Fruit fly (Drosophila melanogaster) whole organism, embryonic: Measurements from ENCODE around the gene ato.

ENCODE experiments used
- Atf6 ChIP-seq: fragments of 200-800 bp; sonication (Bioruptor generic); IDR thresholded peaks from 2 replicates; pipeline ENCODE4 v1.3.6; 2022; ENCODE audit warnings: missing biosample characterization, missing genetic modification characterization
- Awh ChIP-seq: fragments of 200-800 bp; sonication (Bioruptor generic); IDR thresholded peaks from 2 replicates; pipeline ENCODE4, ENCODE4 v1.3.6; 2022; ENCODE audit warnings: missing biosample characterization, missing genetic modification characterization
- Bgb ChIP-seq: fragments of 200-800 bp; sonication (Bioruptor generic); IDR thresholded peaks from 2 replicates; pipeline ENCODE4 v1.3.6; 2022; ENCODE audit warnings: missing biosample characterization, missing genetic modification characterization; ENCODE audit not compliant: partially characterized antibody
- CG13287 ChIP-seq: fragments of 200-800 bp; sonication (Bioruptor generic); IDR thresholded peaks from 2 replicates; pipeline ENCODE4 v1.3.6; 2022; ENCODE audit warnings: missing biosample characterization, missing genetic modification characterization; ENCODE audit not compliant: partially characterized antibody
- CG14860 ChIP-seq: fragments of 200-800 bp; sonication (Bioruptor generic); IDR thresholded peaks from 3 replicates; pipeline ENCODE4 v1.3.6; 2022; ENCODE audit warnings: missing biosample characterization, missing genetic modification characterization; ENCODE audit not compliant: partially characterized antibody
- CG15601 ChIP-seq: fragments of 200-800 bp; sonication (Bioruptor generic); optimal IDR thresholded peaks from 3 replicates; lab custom pipeline; 2019; ENCODE audit warnings: missing biosample characterization, mild to moderate bottlenecking, missing genetic modification characterization, moderate library complexity
- CG1647 ChIP-seq: fragments of 200-800 bp; sonication (Bioruptor generic); optimal IDR thresholded peaks from 3 replicates; lab custom pipeline; 2016; ENCODE audit warnings: missing biosample characterization, missing genetic modification characterization
- CG16813 ChIP-seq: fragments of 200-800 bp; sonication (Bioruptor generic); IDR thresholded peaks from 3 replicates; pipeline ENCODE4 v1.3.6; 2022; ENCODE audit warnings: missing biosample characterization, missing genetic modification characterization; ENCODE audit not compliant: partially characterized antibody
- CG2199 ChIP-seq: fragments of 200-800 bp; sonication (Bioruptor generic); IDR thresholded peaks from 3 replicates; pipeline ENCODE4 v1.3.6; 2022; ENCODE audit warnings: missing biosample characterization, missing genetic modification characterization
- CG33213 ChIP-seq: fragments of 200-800 bp; sonication (Bioruptor generic); optimal IDR thresholded peaks from 3 replicates; lab custom pipeline; 2016; ENCODE audit warnings: missing biosample characterization, missing genetic modification characterization
- CG34224 ChIP-seq: fragments of 200-800 bp; sonication (Bioruptor generic); IDR thresholded peaks from 3 replicates; pipeline ENCODE4 v1.3.6; 2022; ENCODE audit warnings: missing biosample characterization, missing genetic modification characterization; ENCODE audit not compliant: partially characterized antibody
- CG7786 ChIP-seq: fragments of 200-800 bp; sonication (Bioruptor generic); optimal IDR thresholded peaks from 2 replicates; lab custom pipeline; 2016; ENCODE audit warnings: missing biosample characterization, missing genetic modification characterization
- CG7963 ChIP-seq: fragments of 200-800 bp; sonication (Bioruptor generic); IDR thresholded peaks from 3 replicates; pipeline ENCODE4 v1.3.6; 2022; ENCODE audit warnings: missing biosample characterization, missing genetic modification characterization; ENCODE audit not compliant: partially characterized antibody
- D ChIP-seq, 2 experiments: fragments of 200-800 bp in 1 of 2; fragments of >200 bp in 1 of 2; sonication (Bioruptor generic) in 1 of 2; optimal IDR thresholded peaks; 2 replicates in 1 of 2; 3 replicates in 1 of 2; lab custom pipeline; 2017; ENCODE audit warnings: mild to moderate bottlenecking in 1 of 2, missing biosample characterization in 1 of 2, missing genetic modification characterization in 1 of 2, missing genetic modification reagents in 1 of 2
- Dll ChIP-seq: fragments of 200-800 bp; sonication (Bioruptor generic); IDR thresholded peaks from 4 replicates; pipeline ENCODE4 v1.3.6; 2022; ENCODE audit warnings: missing biosample characterization, missing genetic modification characterization; ENCODE audit not compliant: partially characterized antibody
- Dref ChIP-seq: fragments of 200-800 bp; sonication (Bioruptor generic); IDR thresholded peaks from 2 replicates; pipeline ENCODE4 v1.3.6; 2022; ENCODE audit warnings: missing biosample characterization, missing genetic modification characterization
- E2f2 ChIP-seq: fragments of 200-800 bp; sonication (Bioruptor generic); IDR thresholded peaks from 2 replicates; pipeline ENCODE4 v1.3.6; 2022; ENCODE audit warnings: missing biosample characterization, missing genetic modification characterization
- Ets65A ChIP-seq: fragments of 200-800 bp; sonication (Bioruptor generic); peaks from one replicate; lab custom pipeline; 2016; ENCODE audit warnings: missing biosample characterization, missing genetic modification characterization
- HLHmδ ChIP-seq: fragments of 200-800 bp; sonication (Bioruptor generic); optimal IDR thresholded peaks from 2 replicates; lab custom pipeline; 2018; ENCODE audit warnings: missing biosample characterization, mild to moderate bottlenecking, missing genetic modification characterization, moderate library complexity
- Med ChIP-seq: fragments of 200-800 bp; sonication (Bioruptor generic); peaks from one replicate; lab custom pipeline; 2016; ENCODE audit warnings: missing biosample characterization, missing genetic modification characterization, mild to moderate bottlenecking, inconsistent platforms, moderate library complexity
- Poxn ChIP-seq: fragments of 200-800 bp; sonication (Bioruptor generic); IDR thresholded peaks from 2 replicates; pipeline ENCODE4 v1.3.6; 2022; ENCODE audit warnings: missing biosample characterization, missing genetic modification characterization
- Scr ChIP-seq: fragments of 200-800 bp; sonication (Bioruptor generic); IDR thresholded peaks from 2 replicates; pipeline ENCODE4 v1.3.6; 2022; ENCODE audit warnings: missing biosample characterization, missing genetic modification characterization; ENCODE audit not compliant: partially characterized antibody
- Sry-β ChIP-seq: fragments of 200-800 bp; sonication (Bioruptor generic); optimal IDR thresholded peaks from 2 replicates; lab custom pipeline; 2018; ENCODE audit warnings: missing biosample characterization, mild to moderate bottlenecking, missing genetic modification characterization, moderate library complexity
- Stat92E ChIP-seq, 3 experiments: fragments of >200 bp in 2 of 3; fragments of 200-800 bp in 1 of 3; sonication (Bioruptor generic) in 1 of 3; optimal IDR thresholded peaks; 2 replicates each; lab custom pipeline; 2017 to 2019; ENCODE audit warnings: missing biosample characterization in 3 of 3, missing genetic modification characterization in 3 of 3, mild to moderate bottlenecking in 1 of 3, moderate library complexity in 1 of 3
- ci ChIP-seq: fragments of 200-800 bp; sonication (Bioruptor generic); IDR thresholded peaks from 3 replicates; pipeline ENCODE4 v1.3.6; 2022; ENCODE audit warnings: missing biosample characterization, missing genetic modification characterization
- crol ChIP-seq: fragments of 200-800 bp; sonication (Bioruptor generic); IDR thresholded peaks from 2 replicates; pipeline ENCODE4 v1.3.6; 2022; ENCODE audit warnings: missing biosample characterization, missing genetic modification characterization
- cwo ChIP-seq: fragments of 200-800 bp; sonication (Bioruptor generic); optimal IDR thresholded peaks from 3 replicates; lab custom pipeline; 2017; ENCODE audit warnings: missing biosample characterization, missing genetic modification characterization, mild to moderate bottlenecking, moderate library complexity, missing genetic modification reagents
- fu2 ChIP-seq: fragments of 200-800 bp; sonication (Bioruptor generic); optimal IDR thresholded peaks from 2 replicates; lab custom pipeline; 2016; ENCODE audit warnings: missing biosample characterization, missing genetic modification characterization
- gt ChIP-seq: fragments of 200-800 bp; sonication (Bioruptor generic); IDR thresholded peaks from 2 replicates; pipeline ENCODE4 v1.3.6; 2022; ENCODE audit warnings: missing biosample characterization, missing genetic modification characterization
- her ChIP-seq: fragments of 200-800 bp; sonication (Bioruptor generic); optimal IDR thresholded peaks from 2 replicates; lab custom pipeline; 2016; ENCODE audit warnings: missing biosample characterization, missing genetic modification characterization
- hkb ChIP-seq, 2 experiments: fragments of 200-800 bp in 1 of 2; fragments of >200 bp in 1 of 2; sonication (Bioruptor generic) in 1 of 2; IDR thresholded peaks in 1 of 2; optimal IDR thresholded peaks in 1 of 2; 2 replicates each; pipeline versions ENCODE4 v1.3.6 to Lab custom; 2017 to 2022; ENCODE audit warnings: missing biosample characterization in 1 of 2, missing genetic modification characterization in 1 of 2
- insv ChIP-seq, 2 experiments: fragments of 200-800 bp; sonication (Bioruptor generic); optimal IDR thresholded peaks; 3 replicates each; lab custom pipeline; 2016 to 2018; ENCODE audit warnings: missing biosample characterization in 2 of 2, missing genetic modification characterization in 2 of 2
- knrl ChIP-seq: fragments of 200-800 bp; sonication (Bioruptor generic); IDR thresholded peaks from 3 replicates; pipeline ENCODE4 v1.3.6; 2022; ENCODE audit warnings: missing biosample characterization, missing genetic modification characterization; ENCODE audit not compliant: partially characterized antibody
- unc-4 ChIP-seq: fragments of 200-800 bp; sonication (Bioruptor generic); IDR thresholded peaks from 2 replicates; pipeline ENCODE4 v1.3.6; 2022; ENCODE audit warnings: missing biosample characterization, missing genetic modification characterization; ENCODE audit not compliant: partially characterized antibody

Gene ato

DNA sequence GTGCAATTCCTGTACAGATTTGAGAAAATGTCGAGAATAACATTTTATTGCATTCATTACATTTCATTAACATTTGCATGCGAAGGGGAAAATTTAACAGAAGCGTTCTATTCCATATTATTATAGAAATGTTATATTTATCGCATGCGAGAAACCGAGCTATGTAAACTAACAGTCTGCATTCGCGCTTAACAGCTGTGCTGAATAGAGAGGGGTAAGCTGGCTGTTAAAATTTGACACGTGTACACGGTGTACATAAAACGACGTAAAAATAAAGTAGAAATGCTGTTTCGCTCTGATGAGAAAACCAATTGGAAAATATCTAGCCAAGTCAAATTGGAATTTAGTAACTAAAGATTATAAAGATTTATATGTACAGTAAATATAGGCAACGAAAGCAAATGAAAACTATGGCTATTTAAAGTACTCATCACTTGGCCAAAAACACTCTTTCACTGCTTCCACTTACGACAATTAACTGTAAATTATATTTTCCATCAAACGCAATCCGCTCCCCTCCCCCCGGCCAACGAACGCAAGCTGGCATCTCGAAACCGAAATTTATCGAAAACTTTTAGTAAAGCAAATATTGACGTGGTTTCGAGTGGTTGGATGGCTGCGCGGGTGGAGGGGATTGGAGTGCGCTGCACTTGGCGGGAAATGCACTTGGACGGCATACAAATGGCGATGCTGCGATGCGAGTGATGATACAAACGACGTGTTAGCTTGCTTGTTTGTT lies 28.5 kb downstream of the ato start (continued):
- TF ChIP-seq Stat92E (GFP tag; optimal IDR thresholded peaks at IDR 0.05; lab: Kevin White, UChicago): peak in 1 of 3 experiments; percentile 59
- peak; percentile 45; the same call in 1 of the 3 replicates for TF ChIP-seq CG2199 (GFP tag; lab: Robert Waterston, UW)
- TF ChIP-seq crol (GFP tag; lab: Robert Waterston, UW): peak; percentile 91
- peak; percentile 70 for TF ChIP-seq Bgb (GFP tag; lab: Robert Waterston, UW)
- TF ChIP-seq ci: 0 out of 3 replicates have a peak, but pooled peaks have one; percentile 20
- TF ChIP-seq CG13287 (GFP tag; lab: Robert Waterston, UW): peak; percentile 23; the same call in 1 of the 2 replicates
- peak; percentile 47; the same call in 2 of the 3 replicates for TF ChIP-seq CG34224 (GFP tag; lab: Robert Waterston, UW)
- TF ChIP-seq her (GFP tag; lab: Kevin White, UChicago): no peak
- TF ChIP-seq CG33213 (GFP tag; lab: Kevin White, UChicago): no peak
- no peak for TF ChIP-seq CG7786 (GFP tag; lab: Kevin White, UChicago)
- TF ChIP-seq Dref (GFP tag; lab: Robert Waterston, UW): no peak
- no peak for TF ChIP-seq CG1647 (GFP tag; lab: Kevin White, UChicago)
- peak; percentile 16; the same call in 1 of the 3 replicates for TF ChIP-seq CG14860 (GFP tag; lab: Robert Waterston, UW)
- TF ChIP-seq cwo (GFP tag; lab: Kevin White, UChicago): peak; percentile 55
- 0 out of 2 replicates have a peak, but pooled peaks have one; percentile 13 for TF ChIP-seq Awh (GFP tag; lab: Robert Waterston, UW)
- peak; percentile 73 for TF ChIP-seq Sry-β (GFP tag; lab: Kevin White, UChicago)
- TF ChIP-seq Atf6 (GFP tag; lab: Robert Waterston, UW): 0 out of 2 replicates have a peak, but pooled peaks have one; percentile 17
- TF ChIP-seq Poxn (GFP tag; lab: Robert Waterston, UW): no peak
- no peak for TF ChIP-seq HLHmδ (GFP tag; lab: Kevin White, UChicago)
- TF ChIP-seq gt (GFP tag; lab: Robert Waterston, UW): no peak
- peak; percentile 33 for TF ChIP-seq Med (GFP tag; lab: Kevin White, UChicago)
- TF ChIP-seq E2f2 (GFP tag; lab: Robert Waterston, UW): 0 out of 2 replicates have a peak, but pooled peaks have one; percentile 14
- peak; percentile 19 for TF ChIP-seq Scr
- TF ChIP-seq fu2 (GFP tag; lab: Kevin White, UChicago): no peak
- TF ChIP-seq knrl (GFP tag; lab: Robert Waterston, UW): peak; percentile 34; the same call in 1 of the 3 replicates
- peak; percentile 25; the same call in 1 of the 4 replicates for TF ChIP-seq Dll (GFP tag; lab: Robert Waterston, UW)
- TF ChIP-seq D (optimal IDR thresholded peaks at IDR 0.05; lab: Kevin White, UChicago): peak; percentile 37
- TF ChIP-seq D (GFP tag; optimal IDR thresholded peaks at IDR 0.05; lab: Kevin White, UChicago): no peak
- TF ChIP-seq hkb (optimal IDR thresholded peaks at IDR 0.05; lab: Kevin White, UChicago): peak; percentile 22
- TF ChIP-seq hkb (GFP tag; IDR thresholded peaks at IDR 0.05; lab: Robert Waterston, UW): no peak
- peak; percentile 5 for TF ChIP-seq CG15601 (tag; lab: Kevin White, UChicago)
- TF ChIP-seq CG16813 (GFP tag; lab: Robert Waterston, UW): peak; percentile 35; the same call in 1 of the 3 replicates
- peak; percentile 98 to 100 for TF ChIP-seq insv (GFP tag; optimal IDR thresholded peaks at IDR 0.05; lab: Kevin White, UChicago)
- TF ChIP-seq unc-4 (GFP tag; lab: Robert Waterston, UW): peak; percentile 15; the same call in 1 of the 2 replicates
- TF ChIP-seq, all 482 proteins: peak for 34

DNA sequence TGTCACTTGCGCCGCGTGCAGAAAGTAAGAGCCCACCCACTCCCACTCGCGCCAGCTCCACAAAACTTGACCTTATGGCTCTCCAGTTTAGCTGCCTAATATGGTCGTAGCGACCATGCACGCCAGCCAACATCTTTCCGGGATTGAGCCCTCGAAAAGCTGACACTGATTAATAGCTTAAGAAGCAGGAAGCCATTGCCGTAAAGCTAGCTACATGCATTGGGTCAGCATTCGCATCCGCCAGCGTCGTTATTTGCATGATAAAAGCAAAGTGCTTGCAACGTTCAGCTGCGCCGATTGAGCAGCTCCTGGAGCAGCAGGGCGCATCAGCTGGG lies 29.0 kb downstream of the ato start:
- TF ChIP-seq Ets65A (peak; percentile 90), CG7963 (no peak)
